Fruit fly (Drosophila melanogaster) whole organism, pupa: ENCODE measurements around the gene Cad99C.
A peak's percentile ranks its signal among the peaks of the same experiment; 100 is the strongest.

Experiments
- CG10348 ChIP-seq: fragments of 200-800 bp; sonication (Bioruptor generic); IDR thresholded peaks from 2 replicates; pipeline ENCODE4 v1.3.6; 2022; ENCODE audit warnings: missing biosample characterization, missing genetic modification characterization
- CG12605 ChIP-seq: fragments of 200-800 bp; sonication (Bioruptor generic); IDR thresholded peaks from 2 replicates; pipeline ENCODE4 v1.3.6; 2022; ENCODE audit warnings: missing biosample characterization, missing genetic modification characterization
- CG13204 ChIP-seq: fragments of 200-800 bp; sonication (Bioruptor generic); optimal IDR thresholded peaks from 2 replicates; lab custom pipeline; 2018; ENCODE audit warnings: missing biosample characterization, mild to moderate bottlenecking, missing genetic modification characterization, moderate library complexity
- CG14655 ChIP-seq: fragments of 200-800 bp; sonication (Bioruptor generic); optimal IDR thresholded peaks from 3 replicates; lab custom pipeline; 2017; ENCODE audit warnings: mild to moderate bottlenecking, missing biosample characterization, missing genetic modification reagents, missing genetic modification characterization
- CG15710 ChIP-seq: fragments of 200-800 bp; sonication (Bioruptor generic); optimal IDR thresholded peaks from 2 replicates; lab custom pipeline; 2018; ENCODE audit warnings: missing biosample characterization, mild to moderate bottlenecking, missing genetic modification characterization, moderate library complexity
- CG17806 ChIP-seq: fragments of 200-800 bp; sonication (Bioruptor generic); optimal IDR thresholded peaks from 2 replicates; lab custom pipeline; 2018; ENCODE audit warnings: missing biosample characterization, mild to moderate bottlenecking, missing genetic modification characterization, moderate library complexity
- CG32121 ChIP-seq: fragments of 200-800 bp; sonication (Bioruptor generic); IDR thresholded peaks from 2 replicates; pipeline ENCODE4 v1.3.6; 2022; ENCODE audit warnings: missing biosample characterization, missing genetic modification characterization
- CG34367 ChIP-seq: fragments of 200-800 bp; sonication (Bioruptor generic); optimal IDR thresholded peaks from 2 replicates; lab custom pipeline; 2018; ENCODE audit warnings: missing biosample characterization, mild to moderate bottlenecking, missing genetic modification characterization
- CG4496 ChIP-seq: fragments of 200-800 bp; sonication (Bioruptor generic); IDR thresholded peaks from 3 replicates; pipeline ENCODE4 v1.3.6; 2022; ENCODE audit warnings: missing biosample characterization, missing genetic modification characterization
- CG8159 ChIP-seq: fragments of 200-800 bp; sonication (Bioruptor generic); optimal IDR thresholded peaks from 3 replicates; lab custom pipeline; 2018; ENCODE audit warnings: missing biosample characterization, mild to moderate bottlenecking, missing genetic modification characterization, moderate library complexity
- CG8301 ChIP-seq: fragments of 200-800 bp; sonication (Bioruptor generic); optimal IDR thresholded peaks from 2 replicates; lab custom pipeline; 2018; ENCODE audit warnings: missing biosample characterization, mild to moderate bottlenecking, missing genetic modification characterization
- CG9948 ChIP-seq: fragments of 200-800 bp; sonication (Bioruptor generic); optimal IDR thresholded peaks from 2 replicates; lab custom pipeline; 2018; ENCODE audit warnings: missing biosample characterization, mild to moderate bottlenecking, missing genetic modification characterization, moderate library complexity
- D1 ChIP-seq: fragments of 200-800 bp; sonication (Bioruptor generic); optimal IDR thresholded peaks from 2 replicates; lab custom pipeline; 2018; ENCODE audit warnings: missing biosample characterization, mild to moderate bottlenecking, missing genetic modification characterization, moderate library complexity
- EcR ChIP-seq: fragments of 200-800 bp; sonication (Bioruptor generic); optimal IDR thresholded peaks from 3 replicates; lab custom pipeline; 2019; ENCODE audit warnings: missing biosample characterization, missing genetic modification characterization, mild to moderate bottlenecking, moderate library complexity, missing genetic modification reagents
- Ets98B ChIP-seq: fragments of 200-800 bp; sonication (Bioruptor generic); IDR thresholded peaks from 2 replicates; pipeline ENCODE4 v1.3.6; 2022; ENCODE audit warnings: missing biosample characterization, missing genetic modification characterization
- Pif1A ChIP-seq: fragments of 200-800 bp; sonication (Bioruptor generic); optimal IDR thresholded peaks from 3 replicates; lab custom pipeline; 2016; ENCODE audit warnings: missing biosample characterization, missing genetic modification characterization
- Pif1B ChIP-seq: fragments of 200-800 bp; sonication (Bioruptor generic); optimal IDR thresholded peaks from 3 replicates; lab custom pipeline; 2016; ENCODE audit warnings: missing biosample characterization, missing genetic modification characterization
- Snoo ChIP-seq: fragments of 200-800 bp; sonication (Bioruptor generic); optimal IDR thresholded peaks from 3 replicates; lab custom pipeline; 2017; ENCODE audit warnings: missing biosample characterization, mild to moderate bottlenecking, missing genetic modification characterization, inconsistent platforms
- fd96Ca ChIP-seq: fragments of 200-800 bp; sonication (Bioruptor generic); IDR thresholded peaks from 3 replicates; pipeline ENCODE4 v1.3.6; 2022; ENCODE audit warnings: missing biosample characterization, missing genetic modification characterization
- gl ChIP-seq: fragments of 200-800 bp; sonication (Bioruptor generic); optimal IDR thresholded peaks from 2 replicates; lab custom pipeline; 2018; ENCODE audit warnings: missing biosample characterization, mild to moderate bottlenecking, missing genetic modification characterization
- rn ChIP-seq: fragments of 200-800 bp; sonication (Bioruptor generic); IDR thresholded peaks from 2 replicates; pipeline ENCODE4 v1.3.6; 2022; ENCODE audit warnings: missing biosample characterization, missing genetic modification characterization

Cad99C gene

DNA sequence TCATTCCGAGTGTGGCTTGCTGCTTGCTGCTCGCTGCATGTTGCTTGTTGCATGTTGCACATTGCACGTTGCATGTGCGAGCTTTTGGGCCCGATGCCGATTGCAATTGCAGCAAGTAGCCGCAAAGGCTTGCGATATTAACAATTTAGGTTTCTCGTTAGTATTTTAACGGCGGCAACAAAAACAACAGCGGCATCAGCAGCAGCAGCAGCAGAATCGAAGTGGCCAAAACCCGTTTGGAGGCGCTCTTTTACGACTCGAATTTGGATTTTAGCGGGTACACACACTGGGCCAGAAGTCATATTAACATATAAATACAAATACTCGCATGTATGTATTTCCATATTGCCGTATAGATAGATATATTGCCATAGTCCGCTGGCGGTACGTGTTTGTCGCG is 38.8 kb downstream of the Cad99C start:
- no peak for TF ChIP-seq Snoo (tag; lab: Kevin White, UChicago)
- TF ChIP-seq fd96Ca (GFP tag; lab: Robert Waterston, UW): no peak
- no peak for TF ChIP-seq CG12605 (GFP tag; lab: Robert Waterston, UW)
- TF ChIP-seq CG8159 (tag; lab: Kevin White, UChicago): no peak
- TF ChIP-seq gl (tag; lab: Kevin White, UChicago): no peak
- no peak for TF ChIP-seq CG10348 (GFP tag; lab: Robert Waterston, UW)
- no peak for TF ChIP-seq EcR (GFP tag; lab: Kevin White, UChicago)
- no peak for TF ChIP-seq CG32121 (GFP tag; lab: Robert Waterston, UW)
- TF ChIP-seq CG9948: no peak
- TF ChIP-seq Pif1A (GFP tag; lab: Kevin White, UChicago): no peak
- TF ChIP-seq Ets98B (GFP tag; lab: Robert Waterston, UW): no peak
- no peak for TF ChIP-seq CG15710
- TF ChIP-seq CG8301 (tag; lab: Kevin White, UChicago): no peak
- TF ChIP-seq Pif1B: no peak
- TF ChIP-seq CG34367 (tag; lab: Kevin White, UChicago): no peak
- no peak for TF ChIP-seq CG14655 (GFP tag; lab: Kevin White, UChicago)
- TF ChIP-seq, all 21 proteins: peak for 0

DNA sequence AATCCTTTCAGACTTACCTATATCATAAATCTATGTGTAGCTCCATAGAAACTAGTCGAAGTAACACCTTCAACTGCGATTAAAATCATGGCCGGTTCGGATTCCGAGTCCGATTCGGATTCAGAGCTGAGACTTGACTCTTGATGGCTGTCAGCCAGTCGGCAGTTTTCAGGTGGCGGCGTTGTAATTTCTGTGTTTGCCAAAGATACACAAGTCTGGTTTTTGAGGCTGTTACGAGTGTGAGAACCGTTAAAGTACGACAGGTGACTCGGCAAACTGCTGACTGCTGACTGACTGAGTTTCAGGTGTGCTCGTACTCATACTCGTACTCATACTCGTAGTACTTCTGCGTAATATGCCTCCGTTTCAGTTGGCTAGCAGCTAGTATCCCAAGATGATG is 49.7 kb downstream of the Cad99C start:
- TF ChIP-seq CG17806 (tag; lab: Kevin White, UChicago): no peak
- no peak for TF ChIP-seq Snoo (tag; lab: Kevin White, UChicago)
- TF ChIP-seq gl (tag; lab: Kevin White, UChicago): no peak
- no peak for TF ChIP-seq D1 (tag; lab: Kevin White, UChicago)
- no peak for TF ChIP-seq fd96Ca (GFP tag; lab: Robert Waterston, UW)
- TF ChIP-seq CG10348 (GFP tag; lab: Robert Waterston, UW): no peak
- TF ChIP-seq CG4496 (GFP tag; lab: Robert Waterston, UW): no peak
- TF ChIP-seq rn (GFP tag; lab: Robert Waterston, UW): no peak
- no peak for TF ChIP-seq CG13204 (GFP tag; lab: Kevin White, UChicago)
- TF ChIP-seq Ets98B (GFP tag; lab: Robert Waterston, UW): no peak; the same call in 1 of the 2 replicates
- TF ChIP-seq CG15710: no peak
- TF ChIP-seq CG8159 (tag; lab: Kevin White, UChicago): no peak
- TF ChIP-seq EcR (GFP tag; lab: Kevin White, UChicago): no peak
- no peak for TF ChIP-seq CG9948
- no peak for TF ChIP-seq CG8301 (tag; lab: Kevin White, UChicago)

dm6 chr3R:29893030-29893429 is 51.6 kb downstream of the Cad99C start:
- TF ChIP-seq gl (tag; lab: Kevin White, UChicago) (no peak), CG13204 (GFP tag; lab: Kevin White, UChicago) (no peak), Pif1B (no peak), CG14655 (GFP tag; lab: Kevin White, UChicago) (no peak)

DNA sequence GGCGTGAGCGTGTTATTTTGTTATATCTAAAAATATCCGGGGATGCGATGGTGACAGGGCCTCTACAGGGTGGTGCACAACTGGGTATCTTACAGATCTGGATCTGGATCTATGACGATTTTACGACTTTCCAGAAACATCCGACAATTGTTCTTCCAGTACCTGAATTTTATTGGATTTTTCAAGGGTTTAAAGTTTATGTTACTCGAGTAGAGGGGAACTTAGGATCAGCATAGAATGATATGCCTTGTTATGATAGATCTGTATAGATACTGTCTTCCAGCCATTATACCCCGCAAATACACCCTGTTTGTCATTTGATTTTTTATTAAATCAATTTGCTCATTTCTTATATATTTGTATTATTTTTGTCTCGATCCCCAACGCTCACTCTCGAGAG is 52.9 kb downstream of the Cad99C start:
- no peak for TF ChIP-seq CG34367 (tag; lab: Kevin White, UChicago)
- no peak for TF ChIP-seq CG13204 (GFP tag; lab: Kevin White, UChicago)
- peak; percentile 42; the same call in 1 of the 2 replicates for TF ChIP-seq CG12605 (GFP tag; lab: Robert Waterston, UW)
- peak; percentile 36; the same call in 1 of the 2 replicates for TF ChIP-seq rn (GFP tag; lab: Robert Waterston, UW)
- TF ChIP-seq CG32121 (GFP tag; lab: Robert Waterston, UW): peak; percentile 80
- no peak for TF ChIP-seq Snoo (tag; lab: Kevin White, UChicago)
- no peak for TF ChIP-seq gl (tag; lab: Kevin White, UChicago)
- TF ChIP-seq CG17806 (tag; lab: Kevin White, UChicago): no peak
- TF ChIP-seq D1 (tag; lab: Kevin White, UChicago): no peak
- peak; percentile 50; the same call in 2 of the 3 replicates for TF ChIP-seq CG4496 (GFP tag; lab: Robert Waterston, UW)
- no peak for TF ChIP-seq CG15710
- peak; percentile 58 for TF ChIP-seq CG8301 (tag; lab: Kevin White, UChicago)
- no peak for TF ChIP-seq Pif1B
- TF ChIP-seq CG10348 (GFP tag; lab: Robert Waterston, UW): 0 out of 2 replicates have a peak, but pooled peaks have one; percentile 26
- no peak for TF ChIP-seq CG9948
- TF ChIP-seq fd96Ca (GFP tag; lab: Robert Waterston, UW): peak; percentile 85
- TF ChIP-seq CG14655 (GFP tag; lab: Kevin White, UChicago): peak; percentile 51
- TF ChIP-seq Ets98B (GFP tag; lab: Robert Waterston, UW): peak; percentile 66
- no peak for TF ChIP-seq CG8159 (tag; lab: Kevin White, UChicago)
- TF ChIP-seq EcR (GFP tag; lab: Kevin White, UChicago): no peak
- TF ChIP-seq Pif1A (GFP tag; lab: Kevin White, UChicago): peak; percentile 33

- no peak for TF ChIP-seq rn (GFP tag; lab: Robert Waterston, UW)
- TF ChIP-seq Pif1A (GFP tag; lab: Kevin White, UChicago): no peak
- TF ChIP-seq EcR (GFP tag; lab: Kevin White, UChicago): no peak
- TF ChIP-seq CG14655 (GFP tag; lab: Kevin White, UChicago): peak; percentile 1
- TF ChIP-seq CG8301 (tag; lab: Kevin White, UChicago): peak; percentile 5
- no peak for TF ChIP-seq CG8159 (tag; lab: Kevin White, UChicago)
- no peak for TF ChIP-seq Pif1B
- TF ChIP-seq CG9948: no peak
- 0 out of 2 replicates have a peak, but pooled peaks have one; percentile 32 for TF ChIP-seq CG10348 (GFP tag; lab: Robert Waterston, UW)
- TF ChIP-seq CG13204 (GFP tag; lab: Kevin White, UChicago): no peak
- no peak for TF ChIP-seq CG17806 (tag; lab: Kevin White, UChicago)
- TF ChIP-seq CG32121 (GFP tag; lab: Robert Waterston, UW): no peak
- no peak for TF ChIP-seq CG12605 (GFP tag; lab: Robert Waterston, UW)
- no peak for TF ChIP-seq D1 (tag; lab: Kevin White, UChicago)
- 0 out of 2 replicates have a peak, but pooled peaks have one; percentile 41 for TF ChIP-seq Ets98B (GFP tag; lab: Robert Waterston, UW)
- no peak for TF ChIP-seq CG15710
- TF ChIP-seq CG4496 (GFP tag; lab: Robert Waterston, UW): 0 out of 3 replicates have a peak, but pooled peaks have one; percentile 22
- TF ChIP-seq fd96Ca (GFP tag; lab: Robert Waterston, UW): peak; percentile 60; the same call in 1 of the 3 replicates
Measured at dm6 chr3R:29898588-29898987, 57.1 kb downstream of the Cad99C start.
